Fruit fly (Drosophila melanogaster) whole organism, embryonic: ENCODE measurements around the gene mil.

Experiments
- Abd-B ChIP-seq: fragments of 200-800 bp; sonication (Bioruptor generic); optimal IDR thresholded peaks from 2 replicates; lab custom pipeline; 2018; ENCODE audit warnings: missing biosample characterization, mild to moderate bottlenecking, missing genetic modification characterization, moderate library complexity
- Ada2b ChIP-seq: fragments of 200-800 bp; sonication (Bioruptor generic); IDR thresholded peaks from 2 replicates; pipeline ENCODE4 v1.3.6; 2022; ENCODE audit warnings: missing biosample characterization, missing genetic modification characterization
- Antp ChIP-seq: fragments of 200-800 bp; sonication (Bioruptor generic); optimal IDR thresholded peaks from 3 replicates; lab custom pipeline; 2016; ENCODE audit warnings: missing biosample characterization, missing genetic modification characterization
- Awh ChIP-seq: fragments of 200-800 bp; sonication (Bioruptor generic); IDR thresholded peaks from 2 replicates; pipeline ENCODE4, ENCODE4 v1.3.6; 2022; ENCODE audit warnings: missing biosample characterization, missing genetic modification characterization
- CG10209 ChIP-seq: fragments of 200-800 bp; sonication (Bioruptor generic); optimal IDR thresholded peaks from 3 replicates; lab custom pipeline; 2017; ENCODE audit warnings: missing biosample characterization, mild to moderate bottlenecking, missing genetic modification characterization, missing genetic modification reagents
- CG11456 ChIP-seq: fragments of 200-800 bp; sonication (Bioruptor generic); IDR thresholded peaks from 3 replicates; pipeline ENCODE4 v1.3.6; 2022; ENCODE audit warnings: missing biosample characterization, missing genetic modification characterization
- CG12071 ChIP-seq: fragments of 200-800 bp; sonication (Bioruptor generic); optimal IDR thresholded peaks from 3 replicates; lab custom pipeline; 2018; ENCODE audit warnings: missing biosample characterization, mild to moderate bottlenecking, missing genetic modification characterization
- CG14710 ChIP-seq: fragments of 200-800 bp; sonication (Bioruptor generic); optimal IDR thresholded peaks from 3 replicates; lab custom pipeline; 2019; ENCODE audit warnings: missing biosample characterization, mild to moderate bottlenecking, missing genetic modification characterization, moderate library complexity
- CG15479 ChIP-seq: fragments of 200-800 bp; sonication (Bioruptor generic); optimal IDR thresholded peaks from 3 replicates; lab custom pipeline; 2019; ENCODE audit warnings: missing biosample characterization, mild to moderate bottlenecking, missing genetic modification characterization, moderate library complexity
- CG17802 ChIP-seq: fragments of 200-800 bp; sonication (Bioruptor generic); optimal IDR thresholded peaks from 2 replicates; lab custom pipeline; 2018; ENCODE audit warnings: missing biosample characterization, mild to moderate bottlenecking, missing genetic modification characterization, moderate library complexity
- CG18764 ChIP-seq: fragments of 200-800 bp; sonication (Bioruptor generic); optimal IDR thresholded peaks from 3 replicates; lab custom pipeline; 2016; ENCODE audit warnings: missing biosample characterization, missing genetic modification characterization
- CG2120 ChIP-seq: fragments of 200-800 bp; sonication (Bioruptor generic); optimal IDR thresholded peaks from 3 replicates; lab custom pipeline; 2016; ENCODE audit warnings: missing biosample characterization, missing genetic modification characterization
- CG2678 ChIP-seq: fragments of 200-800 bp; sonication (Bioruptor generic); optimal IDR thresholded peaks from 3 replicates; lab custom pipeline; 2019; ENCODE audit warnings: missing biosample characterization, mild to moderate bottlenecking, missing genetic modification characterization, moderate library complexity
- CG2712 ChIP-seq: fragments of 200-800 bp; optimal IDR thresholded peaks from 3 replicates; lab custom pipeline; 2019; ENCODE audit warnings: missing biosample characterization, mild to moderate bottlenecking, missing genetic modification characterization, moderate library complexity
- CG4404 ChIP-seq: fragments of 200-800 bp; sonication (Bioruptor generic); IDR thresholded peaks from 2 replicates; pipeline ENCODE4 v1.3.6; 2022; ENCODE audit warnings: missing biosample characterization, missing genetic modification characterization
- CG6175 ChIP-seq: fragments of 200-800 bp; sonication (Bioruptor generic); IDR thresholded peaks from 3 replicates; pipeline ENCODE4 v1.3.6; 2022; ENCODE audit warnings: missing biosample characterization, missing genetic modification characterization
- CG7271 ChIP-seq: fragments of 200-800 bp; sonication (Bioruptor generic); optimal IDR thresholded peaks from 2 replicates; lab custom pipeline; 2018; ENCODE audit warnings: missing biosample characterization, mild to moderate bottlenecking, missing genetic modification characterization, moderate library complexity
- CG8290 ChIP-seq, 3 experiments: fragments of 200-800 bp; sonication (Bioruptor generic); optimal IDR thresholded peaks; 2 replicates each; lab custom pipeline; 2016 to 2019; ENCODE audit warnings: missing biosample characterization in 3 of 3, missing genetic modification characterization in 3 of 3, mild to moderate bottlenecking in 2 of 3, moderate library complexity in 1 of 3
- D ChIP-seq, 2 experiments: fragments of 200-800 bp in 1 of 2; fragments of >200 bp in 1 of 2; sonication (Bioruptor generic) in 1 of 2; optimal IDR thresholded peaks; 2 replicates in 1 of 2; 3 replicates in 1 of 2; lab custom pipeline; 2017; ENCODE audit warnings: mild to moderate bottlenecking in 1 of 2, missing biosample characterization in 1 of 2, missing genetic modification characterization in 1 of 2, missing genetic modification reagents in 1 of 2
- HLH4C ChIP-seq: fragments of 200-800 bp; sonication (Bioruptor generic); IDR thresholded peaks from 3 replicates; pipeline ENCODE4 v1.3.6; 2022; ENCODE audit warnings: missing biosample characterization, missing genetic modification characterization; ENCODE audit not compliant: partially characterized antibody
- HLH54F ChIP-seq: fragments of 200-800 bp; sonication (Bioruptor generic); optimal IDR thresholded peaks from 3 replicates; lab custom pipeline; 2016; ENCODE audit warnings: missing biosample characterization, missing genetic modification characterization
- Hmx ChIP-seq: fragments of 200-800 bp; sonication (Bioruptor generic); optimal IDR thresholded peaks from 2 replicates; lab custom pipeline; 2016; ENCODE audit warnings: missing biosample characterization, missing genetic modification characterization
- Hsf ChIP-seq: fragments of 200-800 bp; sonication (Bioruptor generic); optimal IDR thresholded peaks from 3 replicates; lab custom pipeline; 2016; ENCODE audit warnings: missing biosample characterization, missing genetic modification characterization
- Kr ChIP-seq: fragments of 200-800 bp; sonication (Bioruptor generic); optimal IDR thresholded peaks from 2 replicates; lab custom pipeline; 2017; ENCODE audit warnings: missing biosample characterization, mild to moderate bottlenecking, missing genetic modification characterization
- Max ChIP-seq: fragments of 200-800 bp; sonication (Bioruptor generic); optimal IDR thresholded peaks from 2 replicates; lab custom pipeline; 2016; ENCODE audit warnings: missing biosample characterization, mild to moderate bottlenecking, missing genetic modification characterization
- Med ChIP-seq: fragments of 200-800 bp; sonication (Bioruptor generic); peaks from one replicate; lab custom pipeline; 2016; ENCODE audit warnings: missing biosample characterization, missing genetic modification characterization, mild to moderate bottlenecking, inconsistent platforms, moderate library complexity
- Pdp1 ChIP-seq, 2 experiments: fragments of 200-800 bp; sonication (Bioruptor generic); optimal IDR thresholded peaks; 3 replicates each; lab custom pipeline; 2016; ENCODE audit warnings: missing biosample characterization in 2 of 2, missing genetic modification characterization in 2 of 2, mild to moderate bottlenecking in 1 of 2, moderate library complexity in 1 of 2
- Ravus ChIP-seq: fragments of 200-800 bp; sonication (Bioruptor generic); IDR thresholded peaks from 2 replicates; pipeline ENCODE4 v1.3.6; 2022; ENCODE audit warnings: missing biosample characterization, missing genetic modification characterization
- Sry-δ ChIP-seq: fragments of 200-800 bp; sonication (Bioruptor generic); optimal IDR thresholded peaks from 2 replicates; lab custom pipeline; 2016; ENCODE audit warnings: missing biosample characterization, missing genetic modification characterization
- Ssrp ChIP-seq: fragments of 200-800 bp; sonication (Bioruptor generic); optimal IDR thresholded peaks from 2 replicates; lab custom pipeline; 2018; ENCODE audit warnings: missing biosample characterization, mild to moderate bottlenecking, missing genetic modification characterization, moderate library complexity
- Xrp1 ChIP-seq: fragments of 200-800 bp; sonication (Bioruptor generic); IDR thresholded peaks from 2 replicates; pipeline ENCODE4 v1.3.6; 2022; ENCODE audit warnings: missing biosample characterization, missing genetic modification characterization
- cato ChIP-seq: fragments of 200-800 bp; sonication (Bioruptor generic); optimal IDR thresholded peaks from 2 replicates; lab custom pipeline; 2016; ENCODE audit warnings: missing biosample characterization, missing genetic modification characterization, borderline replicate concordance
- corto ChIP-seq: fragments of 200-800 bp; sonication (Bioruptor generic); optimal IDR thresholded peaks from 2 replicates; lab custom pipeline; 2016; ENCODE audit warnings: missing biosample characterization, mild to moderate bottlenecking, missing genetic modification characterization, moderate library complexity
- da ChIP-seq: fragments of 200-800 bp; sonication (Bioruptor generic); optimal IDR thresholded peaks from 2 replicates; lab custom pipeline; 2016; ENCODE audit warnings: missing biosample characterization, missing genetic modification characterization
- dati ChIP-seq: fragments of 200-800 bp; sonication (Bioruptor generic); IDR thresholded peaks from 2 replicates; pipeline ENCODE4 v1.3.6; 2022; ENCODE audit warnings: missing biosample characterization, missing genetic modification characterization
- dmrt11E ChIP-seq: fragments of 200-800 bp; sonication (Bioruptor generic); optimal IDR thresholded peaks from 3 replicates; lab custom pipeline; 2018; ENCODE audit warnings: missing biosample characterization, mild to moderate bottlenecking, missing genetic modification characterization, moderate library complexity
- emc ChIP-seq: fragments of 200-800 bp; sonication (Bioruptor generic); optimal IDR thresholded peaks from 2 replicates; lab custom pipeline; 2016; ENCODE audit warnings: missing biosample characterization, missing genetic modification characterization
- hbn ChIP-seq: fragments of 200-800 bp; sonication (Bioruptor generic); IDR thresholded peaks from 2 replicates; pipeline ENCODE4 v1.3.6; 2022; ENCODE audit warnings: missing biosample characterization, missing genetic modification characterization; ENCODE audit not compliant: partially characterized antibody
- insv ChIP-seq, 2 experiments: fragments of 200-800 bp; sonication (Bioruptor generic); optimal IDR thresholded peaks; 3 replicates each; lab custom pipeline; 2016 to 2018; ENCODE audit warnings: missing biosample characterization in 2 of 2, missing genetic modification characterization in 2 of 2
- lola ChIP-seq, 3 experiments: fragments of >200 bp in 2 of 3; fragments of 200-800 bp in 1 of 3; sonication (Bioruptor generic) in 1 of 3; optimal IDR thresholded peaks; 2 replicates each; lab custom pipeline; 2017 to 2019; ENCODE audit warnings: missing biosample characterization in 3 of 3, missing genetic modification characterization in 3 of 3, mild to moderate bottlenecking in 1 of 3, moderate library complexity in 1 of 3
- nerfin-1 ChIP-seq: fragments of 200-800 bp; sonication (Bioruptor generic); optimal IDR thresholded peaks from 3 replicates; lab custom pipeline; 2019; ENCODE audit warnings: missing biosample characterization, mild to moderate bottlenecking, missing genetic modification characterization, moderate library complexity
- scrt ChIP-seq: fragments of 200-800 bp; sonication (Bioruptor generic); optimal IDR thresholded peaks from 2 replicates; lab custom pipeline; 2018; ENCODE audit warnings: missing biosample characterization, mild to moderate bottlenecking, missing genetic modification characterization, moderate library complexity
- sens-2 ChIP-seq: fragments of 200-800 bp; sonication (Bioruptor generic); IDR thresholded peaks from 2 replicates; pipeline ENCODE4 v1.3.6; 2022; ENCODE audit warnings: missing biosample characterization, missing genetic modification characterization
- stwl ChIP-seq: fragments of 200-800 bp; sonication (Bioruptor generic); optimal IDR thresholded peaks from 3 replicates; lab custom pipeline; 2018; ENCODE audit warnings: missing biosample characterization, mild to moderate bottlenecking, missing genetic modification characterization, moderate library complexity
- trem ChIP-seq: fragments of 200-800 bp; optimal IDR thresholded peaks from 3 replicates; lab custom pipeline; 2019; ENCODE audit warnings: missing biosample characterization, mild to moderate bottlenecking, missing genetic modification characterization, moderate library complexity
- tup ChIP-seq: fragments of 200-800 bp; sonication (Bioruptor generic); optimal IDR thresholded peaks from 2 replicates; lab custom pipeline; 2016; ENCODE audit warnings: missing biosample characterization, mild to moderate bottlenecking, missing genetic modification characterization, moderate library complexity
- usp ChIP-seq: fragments of >200 bp; optimal IDR thresholded peaks from 2 replicates; lab custom pipeline; 2017; ENCODE audit warnings: missing biosample characterization, missing genetic modification characterization
- zen ChIP-seq: fragments of 200-800 bp; sonication (Bioruptor generic); optimal IDR thresholded peaks from 3 replicates; lab custom pipeline; 2018; ENCODE audit warnings: missing biosample characterization, mild to moderate bottlenecking, missing genetic modification characterization, moderate library complexity

The mil gene

dm6 chr3R:27948421-27948906 is 36.2 kb downstream of the mil start, which contains the start of gene Gp93 (continued):
- TF ChIP-seq Antp (GFP tag; lab: Kevin White, UChicago): peak; percentile 21
- 0 out of 3 replicates have a peak, but pooled peaks have one; percentile 43 for TF ChIP-seq CG11456 (GFP tag; lab: Robert Waterston, UW)
- no peak for TF ChIP-seq Sry-δ
- no peak for TF ChIP-seq D (optimal IDR thresholded peaks at IDR 0.05; lab: Kevin White, UChicago)
- no peak for TF ChIP-seq D (GFP tag; optimal IDR thresholded peaks at IDR 0.05; lab: Kevin White, UChicago)
- TF ChIP-seq HLH54F: peak; percentile 48
- 0 out of 2 replicates have a peak, but pooled peaks have one; percentile 32 for TF ChIP-seq Awh (GFP tag; lab: Robert Waterston, UW)
- peak; percentile 3 for TF ChIP-seq cato (GFP tag; lab: Kevin White, UChicago)
- no peak for TF ChIP-seq stwl (tag; lab: Kevin White, UChicago)
- TF ChIP-seq insv (GFP tag; optimal IDR thresholded peaks at IDR 0.05; lab: Kevin White, UChicago): peak in 1 of 2 experiments; percentile 11
- TF ChIP-seq CG12071: no peak
- TF ChIP-seq Hmx (GFP tag; lab: Kevin White, UChicago): no peak
- TF ChIP-seq corto (GFP tag; lab: Kevin White, UChicago): no peak
- TF ChIP-seq hbn (GFP tag; lab: Robert Waterston, UW): no peak
- TF ChIP-seq Abd-B (GFP tag; lab: Kevin White, UChicago): peak; percentile 61
- TF ChIP-seq CG14710 (tag; lab: Kevin White, UChicago): peak; percentile 38
- no peak for TF ChIP-seq CG15479
- no peak for TF ChIP-seq CG6175 (GFP tag; lab: Robert Waterston, UW)
- TF ChIP-seq Max (GFP tag; lab: Kevin White, UChicago): no peak
- no peak for TF ChIP-seq da (GFP tag; lab: Kevin White, UChicago)
- TF ChIP-seq emc (GFP tag; lab: Kevin White, UChicago): no peak
- peak; percentile 29 for TF ChIP-seq trem (tag; lab: Kevin White, UChicago)
- TF ChIP-seq Kr: no peak
- no peak for TF ChIP-seq CG17802 (tag; lab: Kevin White, UChicago)
- TF ChIP-seq dati (GFP tag; lab: Robert Waterston, UW): no peak
- TF ChIP-seq CG10209 (GFP tag; lab: Kevin White, UChicago): no peak
- TF ChIP-seq zen (tag; lab: Kevin White, UChicago): peak; percentile 33
- TF ChIP-seq Ada2b (GFP tag; lab: Robert Waterston, UW): no peak; the same call in 1 of the 2 replicates
- peak in 1 of 3 experiments; percentile 62 for TF ChIP-seq lola (GFP tag; optimal IDR thresholded peaks at IDR 0.05; lab: Kevin White, UChicago)
- TF ChIP-seq tup (GFP tag; lab: Kevin White, UChicago): no peak
- peak; percentile 57 for TF ChIP-seq CG2120 (GFP tag; lab: Kevin White, UChicago)
- no peak for TF ChIP-seq Ravus (GFP tag; lab: Robert Waterston, UW)
- peak; percentile 76 for TF ChIP-seq Xrp1 (GFP tag; lab: Robert Waterston, UW)
- TF ChIP-seq CG2678 (tag; lab: Kevin White, UChicago): peak; percentile 69
- TF ChIP-seq CG18764 (GFP tag; lab: Kevin White, UChicago): no peak
- TF ChIP-seq CG4404: peak; percentile 47
- TF ChIP-seq CG7271 (tag; lab: Kevin White, UChicago): no peak
- no peak for TF ChIP-seq CG8290 (GFP tag; optimal IDR thresholded peaks at IDR 0.05; lab: Kevin White, UChicago)
- TF ChIP-seq CG8290 (tag; optimal IDR thresholded peaks at IDR 0.05; lab: Kevin White, UChicago): peak in 1 of 2 experiments; percentile 59
- TF ChIP-seq sens-2 (GFP tag; lab: Robert Waterston, UW): no peak; the same call in 1 of the 2 replicates
- TF ChIP-seq usp (GFP tag; lab: Kevin White, UChicago): no peak
- TF ChIP-seq dmrt11E: peak; percentile 69
- TF ChIP-seq scrt (GFP tag; lab: Kevin White, UChicago): no peak
- TF ChIP-seq Pdp1 (GFP tag; optimal IDR thresholded peaks at IDR 0.05; lab: Kevin White, UChicago): peak in 1 of 2 experiments; percentile 34
- TF ChIP-seq HLH4C: no peak; the same call in 2 of the 3 replicates
- TF ChIP-seq Hsf (GFP tag; lab: Kevin White, UChicago): peak; percentile 53
- TF ChIP-seq nerfin-1 (tag; lab: Kevin White, UChicago): no peak
- TF ChIP-seq CG2712 (tag; lab: Kevin White, UChicago): peak; percentile 74
- peak; percentile 65 for TF ChIP-seq Ssrp (tag; lab: Kevin White, UChicago)
- peak; percentile 89 for TF ChIP-seq Med (GFP tag; lab: Kevin White, UChicago)
